Fruit fly (Drosophila melanogaster) whole organism, embryonic: ENCODE data around the gene CG4820.

Source experiments
- Atf-2 ChIP-seq: fragments of 200-800 bp; sonication (Bioruptor generic); optimal IDR thresholded peaks from 2 replicates; lab custom pipeline; 2016; ENCODE audit warnings: missing biosample characterization, missing genetic modification characterization
- Blimp-1 ChIP-seq: fragments of 200-800 bp; sonication (Bioruptor generic); optimal IDR thresholded peaks from 3 replicates; lab custom pipeline; 2018; ENCODE audit warnings: missing biosample characterization, missing genetic modification characterization, mild to moderate bottlenecking, moderate library complexity, missing genetic modification reagents
- C15 ChIP-seq: fragments of 200-800 bp; sonication (Bioruptor generic); IDR thresholded peaks from 3 replicates; pipeline ENCODE4 v1.3.6; 2022; ENCODE audit warnings: missing biosample characterization, missing genetic modification characterization
- CG10209 ChIP-seq: fragments of 200-800 bp; sonication (Bioruptor generic); optimal IDR thresholded peaks from 3 replicates; lab custom pipeline; 2017; ENCODE audit warnings: missing biosample characterization, mild to moderate bottlenecking, missing genetic modification characterization, missing genetic modification reagents
- CG11695 ChIP-seq: fragments of 200-800 bp; sonication (Bioruptor generic); IDR thresholded peaks from 3 replicates; pipeline ENCODE4 v1.3.6; 2022; ENCODE audit warnings: missing biosample characterization, missing genetic modification characterization
- CG12769 ChIP-seq: fragments of 200-800 bp; sonication (Bioruptor generic); optimal IDR thresholded peaks from 2 replicates; lab custom pipeline; 2019; ENCODE audit warnings: missing biosample characterization, mild to moderate bottlenecking, missing genetic modification characterization, moderate library complexity
- CG13624 ChIP-seq: fragments of 200-800 bp; sonication (Bioruptor generic); optimal IDR thresholded peaks from 2 replicates; lab custom pipeline; 2016; ENCODE audit warnings: missing biosample characterization, missing genetic modification characterization
- CG13775 ChIP-seq: fragments of 200-800 bp; sonication (Bioruptor generic); optimal IDR thresholded peaks from 3 replicates; lab custom pipeline; 2017; ENCODE audit warnings: missing biosample characterization, mild to moderate bottlenecking, missing genetic modification characterization
- CG15073 ChIP-seq: fragments of 200-800 bp; sonication (Bioruptor generic); optimal IDR thresholded peaks from 2 replicates; lab custom pipeline; 2016; ENCODE audit warnings: missing biosample characterization, missing genetic modification characterization
- CG15696 ChIP-seq: fragments of 200-800 bp; sonication (Bioruptor generic); optimal IDR thresholded peaks from 2 replicates; lab custom pipeline; 2019; ENCODE audit warnings: missing biosample characterization, mild to moderate bottlenecking, missing genetic modification characterization, moderate library complexity
- CG18599 ChIP-seq: fragments of 200-800 bp; sonication (Bioruptor generic); optimal IDR thresholded peaks from 3 replicates; lab custom pipeline; 2017; ENCODE audit warnings: missing biosample characterization, missing genetic modification characterization, mild to moderate bottlenecking, moderate library complexity, missing genetic modification reagents
- CG2199 ChIP-seq: fragments of 200-800 bp; sonication (Bioruptor generic); IDR thresholded peaks from 3 replicates; pipeline ENCODE4 v1.3.6; 2022; ENCODE audit warnings: missing biosample characterization, missing genetic modification characterization
- CG2712 ChIP-seq: fragments of 200-800 bp; optimal IDR thresholded peaks from 3 replicates; lab custom pipeline; 2019; ENCODE audit warnings: missing biosample characterization, mild to moderate bottlenecking, missing genetic modification characterization, moderate library complexity
- CG42726 ChIP-seq: fragments of 200-800 bp; sonication (Bioruptor generic); IDR thresholded peaks from 2 replicates; pipeline ENCODE4 v1.3.6; 2022; ENCODE audit warnings: missing biosample characterization, missing genetic modification characterization; ENCODE audit not compliant: partially characterized antibody
- CG5953 ChIP-seq: fragments of 200-800 bp; sonication (Bioruptor generic); IDR thresholded peaks from 2 replicates; pipeline ENCODE4 v1.3.6; 2022; ENCODE audit warnings: missing biosample characterization, missing genetic modification characterization
- CG6254 ChIP-seq: fragments of 200-800 bp; sonication (Bioruptor generic); optimal IDR thresholded peaks from 3 replicates; lab custom pipeline; 2017; ENCODE audit warnings: mild to moderate bottlenecking, missing biosample characterization, missing genetic modification reagents, missing genetic modification characterization
- CG6272 ChIP-seq: fragments of 200-800 bp; sonication (Bioruptor generic); IDR thresholded peaks from 2 replicates; pipeline ENCODE4 v1.3.6; 2022; ENCODE audit warnings: missing biosample characterization, missing genetic modification characterization
- CG8281 ChIP-seq: fragments of 200-800 bp; sonication (Bioruptor generic); optimal IDR thresholded peaks from 2 replicates; lab custom pipeline; 2018; ENCODE audit warnings: missing biosample characterization, mild to moderate bottlenecking, missing genetic modification characterization, moderate library complexity
- CG9817 ChIP-seq: fragments of 200-800 bp; sonication (Bioruptor generic); optimal IDR thresholded peaks from 2 replicates; lab custom pipeline; 2018; ENCODE audit warnings: missing biosample characterization, mild to moderate bottlenecking, missing genetic modification characterization, moderate library complexity
- Doc2 ChIP-seq: fragments of 200-800 bp; sonication (Bioruptor generic); IDR thresholded peaks from 2 replicates; pipeline ENCODE4 v1.3.6; 2022; ENCODE audit warnings: missing biosample characterization, missing genetic modification characterization
- HLH54F ChIP-seq: fragments of 200-800 bp; sonication (Bioruptor generic); optimal IDR thresholded peaks from 3 replicates; lab custom pipeline; 2016; ENCODE audit warnings: missing biosample characterization, missing genetic modification characterization
- MESR4 ChIP-seq: fragments of 200-800 bp; sonication (Bioruptor generic); optimal IDR thresholded peaks from 2 replicates; lab custom pipeline; 2018; ENCODE audit warnings: missing biosample characterization, mild to moderate bottlenecking, missing genetic modification characterization, moderate library complexity
- Max ChIP-seq: fragments of 200-800 bp; sonication (Bioruptor generic); optimal IDR thresholded peaks from 2 replicates; lab custom pipeline; 2016; ENCODE audit warnings: missing biosample characterization, mild to moderate bottlenecking, missing genetic modification characterization
- Poxn ChIP-seq: fragments of 200-800 bp; sonication (Bioruptor generic); IDR thresholded peaks from 2 replicates; pipeline ENCODE4 v1.3.6; 2022; ENCODE audit warnings: missing biosample characterization, missing genetic modification characterization
- Rx ChIP-seq: fragments of 200-800 bp; sonication (Bioruptor generic); IDR thresholded peaks from 2 replicates; pipeline ENCODE4 v1.3.6; 2022; ENCODE audit warnings: missing biosample characterization, missing genetic modification characterization
- Sin3A ChIP-seq: fragments of >200 bp; optimal IDR thresholded peaks from 2 replicates; lab custom pipeline; 2018
- Six4 ChIP-seq: fragments of 200-800 bp; sonication (Bioruptor generic); optimal IDR thresholded peaks from 2 replicates; lab custom pipeline; 2016; ENCODE audit warnings: missing biosample characterization, missing genetic modification characterization
- Sry-β ChIP-seq: fragments of 200-800 bp; sonication (Bioruptor generic); optimal IDR thresholded peaks from 2 replicates; lab custom pipeline; 2018; ENCODE audit warnings: missing biosample characterization, mild to moderate bottlenecking, missing genetic modification characterization, moderate library complexity
- Taf1 ChIP-seq: fragments of 200-800 bp; sonication (Bioruptor generic); IDR thresholded peaks from 2 replicates; pipeline ENCODE4 v1.3.6; 2022; ENCODE audit warnings: missing biosample characterization, missing genetic modification characterization
- Trl ChIP-seq, 3 experiments: fragments of >200 bp in 2 of 3; fragments of 200-800 bp in 1 of 3; sonication (Bioruptor generic) in 1 of 3; optimal IDR thresholded peaks; 2 replicates in 1 of 3; 3 replicates in 2 of 3; lab custom pipeline; 2016 to 2017; ENCODE audit warnings: missing biosample characterization in 1 of 3, missing genetic modification characterization in 1 of 3
- bigmax ChIP-seq: fragments of 200-800 bp; sonication (Bioruptor generic); optimal IDR thresholded peaks from 2 replicates; lab custom pipeline; 2018; ENCODE audit warnings: missing biosample characterization, mild to moderate bottlenecking, missing genetic modification characterization
- cas ChIP-seq: fragments of 200-800 bp; sonication (Bioruptor generic); IDR thresholded peaks from 2 replicates; pipeline ENCODE4 v1.3.6; 2022; ENCODE audit warnings: missing biosample characterization, missing genetic modification characterization
- chm ChIP-seq: fragments of 200-800 bp; sonication (Bioruptor generic); IDR thresholded peaks from 2 replicates; pipeline ENCODE4 v1.3.6; 2022; ENCODE audit warnings: missing biosample characterization, missing genetic modification characterization
- chn ChIP-seq: fragments of 200-800 bp; sonication (Bioruptor generic); optimal IDR thresholded peaks from 2 replicates; lab custom pipeline; 2016; ENCODE audit warnings: missing biosample characterization, missing genetic modification characterization
- crol ChIP-seq: fragments of 200-800 bp; sonication (Bioruptor generic); IDR thresholded peaks from 2 replicates; pipeline ENCODE4 v1.3.6; 2022; ENCODE audit warnings: missing biosample characterization, missing genetic modification characterization
- danr ChIP-seq: fragments of 200-800 bp; sonication (Bioruptor generic); IDR thresholded peaks from 2 replicates; pipeline ENCODE4 v1.3.6; 2022; ENCODE audit warnings: missing biosample characterization, missing genetic modification characterization
- dati ChIP-seq: fragments of 200-800 bp; sonication (Bioruptor generic); IDR thresholded peaks from 2 replicates; pipeline ENCODE4 v1.3.6; 2022; ENCODE audit warnings: missing biosample characterization, missing genetic modification characterization
- exex ChIP-seq: fragments of 200-800 bp; sonication (Bioruptor generic); optimal IDR thresholded peaks from 4 replicates; lab custom pipeline; 2018; ENCODE audit warnings: missing biosample characterization, mild to moderate bottlenecking, missing genetic modification characterization, moderate library complexity
- ham ChIP-seq: fragments of 200-800 bp; sonication (Bioruptor generic); IDR thresholded peaks from 2 replicates; pipeline ENCODE4 v1.3.6; 2022; ENCODE audit warnings: missing biosample characterization, missing genetic modification characterization
- hbn ChIP-seq: fragments of 200-800 bp; sonication (Bioruptor generic); IDR thresholded peaks from 2 replicates; pipeline ENCODE4 v1.3.6; 2022; ENCODE audit warnings: missing biosample characterization, missing genetic modification characterization; ENCODE audit not compliant: partially characterized antibody
- jigr1 ChIP-seq: fragments of 200-800 bp; sonication (Bioruptor generic); IDR thresholded peaks from 3 replicates; pipeline ENCODE4 v1.3.6; 2022; ENCODE audit warnings: missing biosample characterization, missing genetic modification characterization
- mld ChIP-seq: fragments of 200-800 bp; sonication (Bioruptor generic); IDR thresholded peaks from 3 replicates; pipeline ENCODE4 v1.3.6; 2022; ENCODE audit warnings: missing biosample characterization, missing genetic modification characterization; ENCODE audit not compliant: partially characterized antibody
- pros ChIP-seq: fragments of 200-800 bp; sonication (Bioruptor generic); optimal IDR thresholded peaks from 3 replicates; lab custom pipeline; 2019; ENCODE audit warnings: missing biosample characterization, mild to moderate bottlenecking, missing genetic modification characterization, moderate library complexity
- scrt ChIP-seq: fragments of 200-800 bp; sonication (Bioruptor generic); optimal IDR thresholded peaks from 2 replicates; lab custom pipeline; 2018; ENCODE audit warnings: missing biosample characterization, mild to moderate bottlenecking, missing genetic modification characterization, moderate library complexity
- sd ChIP-seq: fragments of 200-800 bp; sonication (Bioruptor generic); optimal IDR thresholded peaks from 3 replicates; lab custom pipeline; 2018; ENCODE audit warnings: missing biosample characterization, mild to moderate bottlenecking, missing genetic modification characterization, moderate library complexity
- stc ChIP-seq: fragments of 200-800 bp; sonication (Bioruptor generic); IDR thresholded peaks from 2 replicates; pipeline ENCODE4 v1.3.6; 2022; ENCODE audit warnings: missing biosample characterization, missing genetic modification characterization
- vnd ChIP-seq: fragments of 200-800 bp; sonication (Bioruptor generic); IDR thresholded peaks from 3 replicates; pipeline ENCODE4 v1.3.6; 2022; ENCODE audit warnings: missing biosample characterization, missing genetic modification characterization; ENCODE audit not compliant: partially characterized antibody
- zen2 ChIP-seq: fragments of 200-800 bp; sonication (Bioruptor generic); IDR thresholded peaks from 3 replicates; pipeline ENCODE4 v1.3.6; 2022; ENCODE audit warnings: missing biosample characterization, missing genetic modification characterization; ENCODE audit not compliant: partially characterized antibody

Gene CG4820

DNA sequence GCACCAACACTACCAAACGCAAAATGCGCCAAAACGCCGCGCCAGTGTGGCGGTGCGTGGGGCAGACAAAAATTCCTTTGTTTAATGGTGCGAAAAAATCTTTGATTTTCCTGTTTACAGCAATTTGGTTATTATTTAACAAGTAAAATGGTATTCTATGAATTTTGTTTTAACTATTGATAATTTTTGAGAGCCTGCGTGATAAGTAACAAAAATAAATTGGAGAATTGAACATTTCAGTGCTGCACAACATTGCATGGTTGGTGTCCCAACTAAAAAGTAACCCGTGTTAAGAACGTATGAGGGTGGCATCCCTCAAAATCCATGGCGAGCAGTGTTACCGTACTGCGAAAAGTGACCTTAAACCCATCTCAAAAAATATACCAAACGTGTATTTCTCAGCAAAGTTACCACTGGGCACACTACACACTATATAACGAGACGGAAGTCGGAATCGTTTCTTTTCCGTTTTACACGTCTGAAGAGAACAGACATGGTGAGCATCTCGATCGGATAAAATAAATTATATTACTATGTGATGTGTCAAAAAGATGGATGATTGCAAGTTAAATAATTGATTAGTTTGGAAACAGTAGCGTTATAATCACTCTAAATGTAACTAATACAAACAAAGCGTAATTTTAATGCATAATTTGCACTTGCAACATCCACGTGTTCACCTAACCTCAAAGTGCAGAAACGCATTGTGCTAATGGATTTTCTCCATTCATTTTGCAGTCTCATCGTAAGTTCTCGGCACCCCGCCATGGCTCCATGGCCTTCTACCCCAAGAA is 5.3 kb downstream of the CG4820 start, which contains the start of the genes CG6693 and RpL3 (continued):
- no peak for TF ChIP-seq danr (GFP tag; lab: Robert Waterston, UW)
- TF ChIP-seq bigmax (GFP tag; lab: Kevin White, UChicago), result peak; percentile 99
- peak; percentile 76 for TF ChIP-seq CG5953 (GFP tag; lab: Robert Waterston, UW)
- TF ChIP-seq CG2199 (GFP tag; lab: Robert Waterston, UW), result no peak
- TF ChIP-seq Blimp-1 (GFP tag; lab: Kevin White, UChicago), result peak; percentile 44
- peak; percentile 94 for TF ChIP-seq chm (GFP tag; lab: Robert Waterston, UW)
- TF ChIP-seq sd, result peak; percentile 40
- TF ChIP-seq Sin3A, result peak; percentile 99
- TF ChIP-seq Atf-2 (GFP tag; lab: Kevin White, UChicago), result peak; percentile 25
- TF ChIP-seq zen2 (GFP tag; lab: Robert Waterston, UW), result no peak
- peak; percentile 53 for TF ChIP-seq HLH54F
- TF ChIP-seq exex (tag; lab: Kevin White, UChicago), result peak; percentile 75
- TF ChIP-seq cas (GFP tag; lab: Robert Waterston, UW), result peak; percentile 55; the same call in 1 of the 2 replicates
- TF ChIP-seq mld, result no peak
- TF ChIP-seq Max (GFP tag; lab: Kevin White, UChicago), result peak; percentile 86
- peak; percentile 72 for TF ChIP-seq CG13624
- 0 out of 2 replicates have a peak, but pooled peaks have one; percentile 29 for TF ChIP-seq dati
- TF ChIP-seq pros (GFP tag; lab: Kevin White, UChicago), result peak; percentile 53
- peak; percentile 45 for TF ChIP-seq Sry-β
- TF ChIP-seq CG15073 (GFP tag; lab: Kevin White, UChicago), result no peak
- TF ChIP-seq CG42726, result peak; percentile 77; the same call in 1 of the 2 replicates
- peak; percentile 72 for TF ChIP-seq CG18599 (GFP tag; lab: Kevin White, UChicago)
- peak; percentile 84 for TF ChIP-seq scrt (GFP tag; lab: Kevin White, UChicago)
- TF ChIP-seq CG8281, result peak; percentile 30
- no peak for TF ChIP-seq Poxn (GFP tag; lab: Robert Waterston, UW)
- peak; percentile 57; the same call in 2 of the 3 replicates for TF ChIP-seq CG11695 (GFP tag; lab: Robert Waterston, UW)
- peak; percentile 45 for TF ChIP-seq CG6254 (GFP tag; lab: Kevin White, UChicago)
- TF ChIP-seq Taf1, result peak; percentile 37
- peak; percentile 36; the same call in 1 of the 2 replicates for TF ChIP-seq Rx (GFP tag; lab: Robert Waterston, UW)
- TF ChIP-seq CG2712 (tag; lab: Kevin White, UChicago), result peak; percentile 70
- TF ChIP-seq Doc2 (GFP tag; lab: Robert Waterston, UW), result no peak
- peak; percentile 69 for TF ChIP-seq CG10209
- TF ChIP-seq crol (GFP tag; lab: Robert Waterston, UW), result no peak; the same call in 1 of the 2 replicates
- TF ChIP-seq CG6272 (GFP tag; lab: Robert Waterston, UW), result peak; percentile 47; the same call in 1 of the 2 replicates
- TF ChIP-seq Trl (optimal IDR thresholded peaks at IDR 0.05; lab: Kevin White, UChicago), result peak in 1 of 2 experiments; percentile 12
- TF ChIP-seq Trl (GFP tag; optimal IDR thresholded peaks at IDR 0.05; lab: Kevin White, UChicago), result peak; percentile 84
- TF ChIP-seq ham, result no peak
- peak; percentile 42 for TF ChIP-seq CG15696 (tag; lab: Kevin White, UChicago)
- no peak for TF ChIP-seq jigr1
- TF ChIP-seq Six4 (GFP tag; lab: Kevin White, UChicago), result peak; percentile 27
- peak; percentile 74 for TF ChIP-seq CG13775 (GFP tag; lab: Kevin White, UChicago)
- TF ChIP-seq chn (GFP tag; lab: Kevin White, UChicago), result peak; percentile 43
- no peak for TF ChIP-seq hbn (GFP tag; lab: Robert Waterston, UW)
- peak; percentile 47; the same call in 1 of the 3 replicates for TF ChIP-seq C15 (GFP tag; lab: Robert Waterston, UW)
- TF ChIP-seq CG12769 (tag; lab: Kevin White, UChicago), result peak; percentile 82
- TF ChIP-seq vnd (GFP tag; lab: Robert Waterston, UW), result no peak
- TF ChIP-seq MESR4 (GFP tag; lab: Kevin White, UChicago), result peak; percentile 98
- TF ChIP-seq CG9817 (tag; lab: Kevin White, UChicago), result peak; percentile 20
- peak; percentile 82 for TF ChIP-seq stc
